Worm (Caenorhabditis elegans) whole organism, L4 larva: ENCODE measurements around the gene C49C8.3.

ENCODE experiments used
- D1046.2 ChIP-seq: fragments of 200-800 bp; sonication (Bioruptor generic); IDR thresholded peaks from 2 replicates; pipeline ENCODE4 v1.3.6; 2022; ENCODE audit warnings: missing genetic modification characterization, missing compliant biosample characterization
- F37D6.2 ChIP-seq: sonication (generic microtip); optimal IDR thresholded peaks from 2 replicates; lab custom pipeline; 2016; ENCODE audit warnings: mild to moderate bottlenecking, missing genetic modification characterization, missing compliant biosample characterization
- R02D3.7 ChIP-seq: fragments of 150-350 bp; sonication (generic microtip); optimal IDR thresholded peaks from 3 replicates; lab custom pipeline; 2014; ENCODE audit warnings: missing biosample characterization, missing genetic modification characterization
- T20F7.1 ChIP-seq: fragments of 200-800 bp; sonication (Bioruptor generic); optimal IDR thresholded peaks from 2 replicates; lab custom pipeline; 2018; ENCODE audit warnings: mild to moderate bottlenecking, missing genetic modification characterization, missing compliant biosample characterization
- Y75B8A.6 ChIP-seq: fragments of 200-800 bp; sonication (Bioruptor generic); IDR thresholded peaks from 2 replicates; pipeline ENCODE4 v1.3.6; 2022; ENCODE audit warnings: missing genetic modification reagents, missing genetic modification characterization, missing compliant biosample characterization
- ZK337.2 ChIP-seq: fragments of 200-800 bp; sonication (Bioruptor generic); IDR thresholded peaks from 2 replicates; pipeline ENCODE4 v1.3.6; 2022; ENCODE audit warnings: missing genetic modification reagents, missing genetic modification characterization, missing compliant biosample characterization
- ZK546.5 ChIP-seq, 2 experiments: sonication (generic microtip); optimal IDR thresholded peaks; 2 replicates each; lab custom pipeline; 2017; ENCODE audit warnings: missing biosample characterization in 2 of 2, missing genetic modification characterization in 2 of 2
- arid-1 ChIP-seq: fragments of 200-800 bp; sonication (Bioruptor generic); conservative IDR thresholded peaks from 2 replicates; pipeline ENCODE4 v1.3.6; 2022; ENCODE audit warnings: missing genetic modification reagents, missing genetic modification characterization, missing compliant biosample characterization
- attf-4 ChIP-seq: sonication (generic microtip); optimal IDR thresholded peaks from 3 replicates; lab custom pipeline; 2017; ENCODE audit warnings: missing biosample characterization, missing genetic modification characterization
- ceh-44 ChIP-seq: fragments of 200-800 bp; sonication (Bioruptor generic); IDR thresholded peaks from 2 replicates; pipeline ENCODE4 v1.3.6; 2022; ENCODE audit warnings: missing genetic modification reagents, missing genetic modification characterization, missing compliant biosample characterization
- ceh-82 ChIP-seq: sonication (generic microtip); optimal IDR thresholded peaks from 2 replicates; lab custom pipeline; 2017; ENCODE audit warnings: missing biosample characterization, missing genetic modification characterization
- daf-12 ChIP-seq: fragments of 150-350 bp; optimal IDR thresholded peaks from 2 replicates; lab custom pipeline; 2014; ENCODE audit warnings: missing biosample characterization, missing genetic modification reagents, missing genetic modification characterization
- daf-19 ChIP-seq: fragments of 200-800 bp; sonication (Bioruptor generic); conservative IDR thresholded peaks from 2 replicates; pipeline ENCODE4 v1.3.6; 2022; ENCODE audit warnings: missing genetic modification characterization, missing compliant biosample characterization
- dmd-6 ChIP-seq: fragments of 200-800 bp; sonication (Bioruptor generic); IDR thresholded peaks from 2 replicates; pipeline ENCODE4 v1.3.6; 2022; ENCODE audit warnings: missing genetic modification reagents, missing genetic modification characterization, missing compliant biosample characterization
- dmd-9 ChIP-seq: fragments of 200-800 bp; sonication (Bioruptor generic); IDR thresholded peaks from 2 replicates; pipeline ENCODE4 v1.3.6; 2022; ENCODE audit warnings: missing genetic modification reagents, missing genetic modification characterization, missing compliant biosample characterization
- dve-1 ChIP-seq: sonication (generic microtip); optimal IDR thresholded peaks from 2 replicates; lab custom pipeline; 2017; ENCODE audit warnings: antibody characterized with exemption, mild to moderate bottlenecking, missing genetic modification characterization, missing compliant biosample characterization; ENCODE audit not compliant: insufficient read depth
- fkh-10 ChIP-seq: fragments of 150-350 bp; optimal IDR thresholded peaks from 2 replicates; lab custom pipeline; 2014; ENCODE audit warnings: missing biosample characterization, missing genetic modification reagents, missing genetic modification characterization
- fos-1 ChIP-seq: fragments of 150-350 bp; optimal IDR thresholded peaks from 2 replicates; lab custom pipeline; 2014; ENCODE audit warnings: missing biosample characterization, missing genetic modification characterization
- gei-8 ChIP-seq: fragments of 200-800 bp; sonication (Bioruptor generic); optimal IDR thresholded peaks from 2 replicates; lab custom pipeline; 2018; ENCODE audit warnings: mild to moderate bottlenecking, missing genetic modification characterization, missing compliant biosample characterization
- hlh-11 ChIP-seq: fragments of 200-800 bp; sonication (Bioruptor generic); optimal IDR thresholded peaks from 2 replicates; lab custom pipeline; 2018; ENCODE audit warnings: mild to moderate bottlenecking, missing genetic modification characterization, missing compliant biosample characterization
- hlh-30 ChIP-seq: sonication (generic microtip); optimal IDR thresholded peaks from 2 replicates; lab custom pipeline; 2017; ENCODE audit warnings: antibody characterized with exemption, mild to moderate bottlenecking, missing genetic modification characterization, missing compliant biosample characterization; ENCODE audit not compliant: insufficient read depth
- hmg-1.1 ChIP-seq: fragments of 200-800 bp; sonication (Bioruptor generic); IDR thresholded peaks from 2 replicates; pipeline ENCODE4 v1.3.6; 2022; ENCODE audit warnings: missing genetic modification reagents, missing genetic modification characterization, missing compliant biosample characterization
- jun-1 ChIP-seq: fragments of 150-350 bp; optimal IDR thresholded peaks from 2 replicates; lab custom pipeline; 2014; ENCODE audit warnings: missing biosample characterization, missing genetic modification reagents, missing genetic modification characterization
- lin-15B ChIP-seq: fragments of 150-350 bp; sonication (generic microtip); optimal IDR thresholded peaks from 3 replicates; lab custom pipeline; 2014; ENCODE audit warnings: missing biosample characterization, missing genetic modification characterization
- lin-38 ChIP-seq: fragments of 200-800 bp; sonication (Bioruptor generic); IDR thresholded peaks from 2 replicates; pipeline ENCODE4 v1.3.6; 2022; ENCODE audit warnings: missing genetic modification reagents, missing genetic modification characterization, missing compliant biosample characterization
- lin-39 ChIP-seq: fragments of 150-350 bp; optimal IDR thresholded peaks from 2 replicates; lab custom pipeline; 2014; ENCODE audit warnings: missing biosample characterization, missing genetic modification reagents, missing genetic modification characterization
- lsy-2 ChIP-seq, 2 experiments: fragments of 150-350 bp in 1 of 2; sonication (generic microtip) in 1 of 2; optimal IDR thresholded peaks; 2 replicates each; lab custom pipeline; 2014 to 2017; ENCODE audit warnings: missing biosample characterization in 2 of 2, missing genetic modification characterization in 2 of 2
- madf-9 ChIP-seq: fragments of 200-800 bp; sonication (Bioruptor generic); conservative IDR thresholded peaks from 2 replicates; pipeline ENCODE4 v1.3.6; 2022; ENCODE audit warnings: missing genetic modification reagents, missing genetic modification characterization, missing compliant biosample characterization
- mdl-1 ChIP-seq, 2 experiments: fragments of 150-350 bp in 1 of 2; sonication (generic microtip) in 1 of 2; optimal IDR thresholded peaks; 2 replicates each; lab custom pipeline; 2014 to 2017; ENCODE audit warnings: missing biosample characterization in 2 of 2, missing genetic modification characterization in 2 of 2
- mdt-29 ChIP-seq: fragments of 200-800 bp; sonication (Bioruptor generic); IDR thresholded peaks from 2 replicates; pipeline ENCODE4 v1.3.6; 2022; ENCODE audit warnings: missing genetic modification reagents, missing genetic modification characterization, missing compliant biosample characterization
- mep-1 ChIP-seq: fragments of 150-350 bp; sonication (generic microtip); optimal IDR thresholded peaks from 3 replicates; lab custom pipeline; 2014; ENCODE audit warnings: missing biosample characterization, missing genetic modification characterization
- nhr-10 ChIP-seq: fragments of 150-350 bp; optimal IDR thresholded peaks from 2 replicates; lab custom pipeline; 2014; ENCODE audit warnings: missing biosample characterization, missing genetic modification characterization
- nhr-102 ChIP-seq: sonication (generic microtip); optimal IDR thresholded peaks from 2 replicates; lab custom pipeline; 2016; ENCODE audit warnings: mild to moderate bottlenecking, missing genetic modification characterization, moderate library complexity, missing compliant biosample characterization
- nhr-237 ChIP-seq: sonication (generic microtip); optimal IDR thresholded peaks from 2 replicates; lab custom pipeline; 2017; ENCODE audit warnings: missing biosample characterization, missing genetic modification characterization
- nhr-25 ChIP-seq: sonication (generic microtip); optimal IDR thresholded peaks from 2 replicates; lab custom pipeline; 2017; ENCODE audit warnings: missing genetic modification characterization, mild to moderate bottlenecking, missing compliant biosample characterization, antibody characterized with exemption, moderate library complexity, borderline replicate concordance; ENCODE audit not compliant: insufficient read depth
- nhr-28 ChIP-seq: fragments of 150-350 bp; optimal IDR thresholded peaks from 2 replicates; lab custom pipeline; 2014; ENCODE audit warnings: missing biosample characterization, missing genetic modification characterization
- nhr-48 ChIP-seq: sonication (generic microtip); optimal IDR thresholded peaks from 2 replicates; lab custom pipeline; 2016; ENCODE audit warnings: mild to moderate bottlenecking, missing genetic modification characterization, missing compliant biosample characterization
- nhr-77 ChIP-seq: fragments of 150-350 bp; optimal IDR thresholded peaks from 2 replicates; lab custom pipeline; 2014; ENCODE audit warnings: missing biosample characterization, missing genetic modification characterization
- saeg-2 ChIP-seq: fragments of 200-800 bp; sonication (Bioruptor generic); IDR thresholded peaks from 2 replicates; pipeline ENCODE4 v1.3.6; 2022; ENCODE audit warnings: missing genetic modification reagents, missing genetic modification characterization, missing compliant biosample characterization
- sdz-12 ChIP-seq: fragments of 200-800 bp; sonication (Bioruptor generic); optimal IDR thresholded peaks from 2 replicates; lab custom pipeline; 2018; ENCODE audit warnings: mild to moderate bottlenecking, missing genetic modification characterization, missing compliant biosample characterization
- set-16 ChIP-seq: fragments of 200-800 bp; sonication (Bioruptor generic); IDR thresholded peaks from 2 replicates; pipeline ENCODE4 v1.3.6; 2022; ENCODE audit warnings: missing genetic modification reagents, missing genetic modification characterization, missing compliant biosample characterization
- snpc-4 ChIP-seq: fragments of 150-350 bp; optimal IDR thresholded peaks from 2 replicates; lab custom pipeline; 2014; ENCODE audit warnings: missing biosample characterization, missing genetic modification characterization
- spr-3 ChIP-seq: fragments of 200-800 bp; sonication (Bioruptor generic); optimal IDR thresholded peaks from 2 replicates; lab custom pipeline; 2018; ENCODE audit warnings: mild to moderate bottlenecking, missing genetic modification characterization, missing compliant biosample characterization
- tag-97 ChIP-seq: fragments of 200-800 bp; sonication (Bioruptor generic); IDR thresholded peaks from 2 replicates; pipeline ENCODE4 v1.3.6; 2022; ENCODE audit warnings: missing genetic modification characterization, missing compliant biosample characterization
- unc-62 ChIP-seq, 3 experiments: fragments of 150-350 bp in 1 of 3; sonication (generic microtip); optimal IDR thresholded peaks in 2 of 3; peaks in 1 of 3; 1 replicate in 1 of 3; 2 replicates in 2 of 3; lab custom pipeline; 2014 to 2017; ENCODE audit warnings: missing biosample characterization in 3 of 3, missing genetic modification characterization in 3 of 3, missing genetic modification reagents in 3 of 3, missing genotype in 1 of 3
- zfp-3 ChIP-seq: fragments of 200-800 bp; sonication (Bioruptor generic); conservative IDR thresholded peaks from 2 replicates; pipeline ENCODE4 v1.3.6; 2022; ENCODE audit warnings: missing genetic modification reagents, missing genetic modification characterization, missing compliant biosample characterization
- zip-11 ChIP-seq: fragments of 200-800 bp; sonication (Bioruptor generic); IDR thresholded peaks from 2 replicates; pipeline ENCODE4 v1.3.6; 2022; ENCODE audit warnings: missing genetic modification characterization, missing compliant biosample characterization

Gene C49C8.3

ce11 chrIV:8618698-8619097 is 25.8 kb upstream of the C49C8.3 start, which contains the start of gene F42A9.8:
TSS of gene F42A9.8 (minus strand) at chrIV:8618785.
- no peak for TF ChIP-seq Y75B8A.6 (GFP tag; lab: Robert Waterston, UW)
- no peak for TF ChIP-seq fos-1
- no peak for TF ChIP-seq dve-1 (tag; lab: Kevin White, UChicago)
- no peak for TF ChIP-seq jun-1 (tag; lab: Kevin White, UChicago)
- TF ChIP-seq lin-38 (GFP tag; lab: Robert Waterston, UW): peak; percentile 56

DNA sequence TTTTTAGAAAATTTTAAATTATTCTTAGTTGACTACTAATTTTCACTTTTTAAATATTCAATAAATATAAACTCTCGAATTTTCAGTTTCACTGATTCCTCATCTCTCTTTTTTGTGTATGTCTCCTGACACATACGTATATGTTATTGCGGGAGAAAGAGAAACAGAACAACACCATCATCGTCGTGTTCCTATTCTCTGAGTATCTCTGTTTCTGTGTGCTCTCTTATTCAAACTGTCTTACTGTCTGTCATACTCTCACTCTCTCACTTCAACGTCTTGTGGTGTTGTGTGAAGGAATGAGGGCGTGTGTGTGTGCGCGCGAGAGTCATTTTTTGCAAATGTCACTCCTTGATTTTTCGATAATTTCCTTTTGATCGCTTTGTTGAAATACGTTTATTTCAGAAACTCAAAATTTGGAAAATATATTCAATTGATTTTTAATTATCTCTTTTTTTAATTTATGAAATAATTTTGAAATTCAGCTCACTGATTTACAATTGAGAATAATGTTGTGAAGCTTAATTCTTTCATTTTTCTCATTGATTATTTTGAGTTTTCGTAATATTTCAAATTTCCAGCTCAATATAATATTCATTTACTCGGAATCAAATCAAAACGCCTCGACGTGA is 24.3 kb upstream of the C49C8.3 start, which contains the start of gene lin-49:
TSS of gene lin-49 (plus strand) at position 582 of the 632 bp plus-strand sequence.
- peak; percentile 44 for TF ChIP-seq lin-38 (GFP tag; lab: Robert Waterston, UW)
- peak; percentile 9 to 83 for TF ChIP-seq mdl-1 (tag; optimal IDR thresholded peaks at IDR 0.05; lab: Kevin White, UChicago)
- TF ChIP-seq ceh-44 (GFP tag; lab: Robert Waterston, UW): no peak
- peak; percentile 97 for TF ChIP-seq hlh-30 (tag; lab: Kevin White, UChicago)
- no peak for TF ChIP-seq nhr-10 (tag; lab: Kevin White, UChicago)
- TF ChIP-seq nhr-25 (tag; lab: Kevin White, UChicago): peak; percentile 41
- no peak for TF ChIP-seq ceh-82 (tag; lab: Kevin White, UChicago)
- peak in 1 of 2 experiments; percentile 10 for TF ChIP-seq unc-62 (GFP tag; optimal IDR thresholded peaks at IDR 0.05 in 1 of 2; lab: Kevin White, UChicago)
- no peak for TF ChIP-seq unc-62 (tag; optimal IDR thresholded peaks at IDR 0.05; lab: Kevin White, UChicago)
- no peak for TF ChIP-seq dmd-9 (GFP tag; lab: Robert Waterston, UW)
- peak; percentile 62 for TF ChIP-seq nhr-77 (tag; lab: Kevin White, UChicago)
- peak; percentile 88 for TF ChIP-seq mep-1 (tag; lab: Kevin White, UChicago)
- TF ChIP-seq hmg-1.1 (GFP tag; lab: Robert Waterston, UW): peak; percentile 81
- TF ChIP-seq ZK546.5 (tag; optimal IDR thresholded peaks at IDR 0.05; lab: Kevin White, UChicago): no peak
- TF ChIP-seq set-16 (GFP tag; lab: Robert Waterston, UW): no peak
- no peak for TF ChIP-seq zip-11 (GFP tag; lab: Robert Waterston, UW)
- no peak for TF ChIP-seq daf-12 (tag; lab: Kevin White, UChicago)
- TF ChIP-seq F37D6.2 (tag; lab: Kevin White, UChicago): no peak
- peak; percentile 20 for TF ChIP-seq nhr-102 (tag; lab: Kevin White, UChicago)
- peak; percentile 12 for TF ChIP-seq nhr-48
- TF ChIP-seq dmd-6 (GFP tag; lab: Robert Waterston, UW): peak; percentile 62
- TF ChIP-seq sdz-12 (GFP tag; lab: Kevin White, UChicago): no peak
- no peak for TF ChIP-seq zfp-3
- no peak for TF ChIP-seq saeg-2
- peak; percentile 58 for TF ChIP-seq T20F7.1 (GFP tag; lab: Kevin White, UChicago)
- no peak for TF ChIP-seq nhr-237
- TF ChIP-seq arid-1 (GFP tag; lab: Robert Waterston, UW): 0 out of 2 replicates have a peak, but pooled peaks have one; percentile 11
- no peak for TF ChIP-seq ZK337.2 (GFP tag; lab: Robert Waterston, UW)
- TF ChIP-seq madf-9: no peak
- peak; percentile 43 to 82 for TF ChIP-seq lsy-2 (tag; optimal IDR thresholded peaks at IDR 0.05; lab: Kevin White, UChicago)
- no peak for TF ChIP-seq daf-19 (GFP tag; lab: Robert Waterston, UW)
- no peak for TF ChIP-seq mdt-29
- no peak for TF ChIP-seq tag-97 (GFP tag; lab: Robert Waterston, UW)
- TF ChIP-seq dve-1 (tag; lab: Kevin White, UChicago): peak; percentile 87
- TF ChIP-seq R02D3.7 (tag; lab: Kevin White, UChicago): no peak
- TF ChIP-seq hlh-11 (tag; lab: Kevin White, UChicago): peak; percentile 86
- TF ChIP-seq attf-4 (tag; lab: Kevin White, UChicago): no peak
- TF ChIP-seq lin-39: no peak
- TF ChIP-seq lin-15B (tag; lab: Kevin White, UChicago): no peak
- no peak for TF ChIP-seq snpc-4 (tag; lab: Kevin White, UChicago)
- TF ChIP-seq gei-8 (GFP tag; lab: Kevin White, UChicago): no peak
- TF ChIP-seq fkh-10 (GFP tag; lab: Kevin White, UChicago): peak; percentile 1
- TF ChIP-seq nhr-28 (tag; lab: Kevin White, UChicago): peak; percentile 84
- TF ChIP-seq D1046.2 (GFP tag; lab: Robert Waterston, UW): no peak
- no peak for TF ChIP-seq spr-3 (GFP tag; lab: Kevin White, UChicago)
